Fruit fly (Drosophila melanogaster) whole organism, prepupa: ENCODE results near the gene Klp31E.

Experiments used
- CG6276 ChIP-seq: fragments of 200-800 bp; sonication (Bioruptor generic); optimal IDR thresholded peaks from 2 replicates; lab custom pipeline; 2017; ENCODE audit warnings: missing biosample characterization, mild to moderate bottlenecking, missing genetic modification characterization
- acj6 ChIP-seq: fragments of 200-800 bp; sonication (Bioruptor generic); optimal IDR thresholded peaks from 3 replicates; lab custom pipeline; 2016; ENCODE audit warnings: missing biosample characterization, missing genetic modification characterization
- dac ChIP-seq: fragments of 200-800 bp; sonication (Bioruptor generic); optimal IDR thresholded peaks from 2 replicates; lab custom pipeline; 2017; ENCODE audit warnings: missing biosample characterization, mild to moderate bottlenecking, missing genetic modification characterization

dm6 chr2L:10437317-10437716 is 23.5 kb downstream of the Klp31E start, which contains the start of gene STUB1:
- TF ChIP-seq dac (GFP tag; lab: Kevin White, UChicago) (no peak), acj6 (GFP tag; lab: Kevin White, UChicago) (no peak), CG6276 (no peak)
